Worm (Caenorhabditis elegans): Measurements from ENCODE around the gene sra-28.
A peak's percentile ranks its signal among the peaks of the same experiment; 100 is the strongest.

Gene sra-28

ce11 chrII:6582758-6583157, 9.2 kb upstream of the sra-28 start, which contains the start of gene C56C10.4:
Gene C56C10.4 (plus strand): TSS chrII:6583058.
- TF ChIP-seq drap-1 (GFP tag; optimal IDR thresholded peaks at IDR 0.05) (no peak), nhr-76 (tag; optimal IDR thresholded peaks at IDR 0.05) (no peak), mep-1 (tag; optimal IDR thresholded peaks at IDR 0.05) (no peak), nhr-28 (tag; optimal IDR thresholded peaks at IDR 0.05) (no peak), ceh-39 (tag; optimal IDR thresholded peaks at IDR 0.05) (no peak), nhr-2 (tag; optimal IDR thresholded peaks at IDR 0.05) (no peak), zip-8 (tag; optimal IDR thresholded peaks at IDR 0.05) (no peak), elt-1 (tag; optimal IDR thresholded peaks at IDR 0.05; ENCODE audit: borderline replicate concordance, insufficient read depth) (no peak), lin-32 (GFP tag; optimal IDR thresholded peaks at IDR 0.05) (no peak), ceh-83 (GFP tag; optimal IDR thresholded peaks at IDR 0.05) (no peak), flh-1 (GFP tag; optimal IDR thresholded peaks at IDR 0.05) (no peak), ces-1 (GFP tag; optimal IDR thresholded peaks at IDR 0.05) (no peak), sptf-1 (tag; optimal IDR thresholded peaks at IDR 0.05) (no peak)

- TF ChIP-seq elt-3 (tag; optimal IDR thresholded peaks at IDR 0.05) (no peak), nhr-2 (tag; optimal IDR thresholded peaks at IDR 0.05) (no peak), unc-39 (tag; optimal IDR thresholded peaks at IDR 0.05) (no peak), nhr-76 (tag; optimal IDR thresholded peaks at IDR 0.05) (no peak), ztf-11 (tag; optimal IDR thresholded peaks at IDR 0.05) (no peak), M03D4.4 (tag; optimal IDR thresholded peaks at IDR 0.05) (no peak), zip-8 (tag; optimal IDR thresholded peaks at IDR 0.05) (no peak), mab-5 (tag; optimal IDR thresholded peaks at IDR 0.05) (no peak), flh-1 (GFP tag; optimal IDR thresholded peaks at IDR 0.05) (no peak), mls-2 (tag; optimal IDR thresholded peaks at IDR 0.05) (no peak)
Observed at ce11 chrII:6581236-6581635, 7.7 kb upstream of the sra-28 start, which contains the start of gene C56C10.6. Gene C56C10.6 (minus strand): TSS chrII:6581336.

DNA sequence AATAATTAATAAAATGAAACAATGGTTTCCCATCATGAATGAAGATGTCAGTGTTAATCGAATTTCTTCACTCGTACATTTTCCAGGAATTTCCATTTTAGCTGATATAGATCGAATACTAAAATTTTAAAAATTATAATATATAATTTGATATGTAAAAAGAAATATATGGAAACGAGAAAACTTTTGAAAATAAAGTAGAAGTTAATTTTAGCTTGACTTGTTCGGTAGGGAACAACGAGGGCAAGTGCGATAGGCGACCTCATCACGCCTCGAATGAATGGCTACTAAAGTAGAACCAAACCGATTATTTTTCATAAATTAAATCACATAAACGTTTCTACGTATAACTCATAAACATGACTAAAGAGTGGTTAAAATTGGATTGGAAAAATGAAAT, 4.8 kb upstream of the sra-28 start, which contains the start of gene sra-31:
sra-31 (minus strand) TSS at position 101 of the 400 bp plus-strand sequence.
- no peak for TF ChIP-seq nhr-2 (tag; optimal IDR thresholded peaks at IDR 0.05)
- no peak for TF ChIP-seq unc-39 (tag; optimal IDR thresholded peaks at IDR 0.05)
- TF ChIP-seq pha-4 (tag; optimal IDR thresholded peaks at IDR 0.05) = no peak
- TF ChIP-seq ceh-83 (GFP tag; optimal IDR thresholded peaks at IDR 0.05) = no peak
- TF ChIP-seq snpc-4 (tag; optimal IDR thresholded peaks at IDR 0.05) = no peak

DNA sequence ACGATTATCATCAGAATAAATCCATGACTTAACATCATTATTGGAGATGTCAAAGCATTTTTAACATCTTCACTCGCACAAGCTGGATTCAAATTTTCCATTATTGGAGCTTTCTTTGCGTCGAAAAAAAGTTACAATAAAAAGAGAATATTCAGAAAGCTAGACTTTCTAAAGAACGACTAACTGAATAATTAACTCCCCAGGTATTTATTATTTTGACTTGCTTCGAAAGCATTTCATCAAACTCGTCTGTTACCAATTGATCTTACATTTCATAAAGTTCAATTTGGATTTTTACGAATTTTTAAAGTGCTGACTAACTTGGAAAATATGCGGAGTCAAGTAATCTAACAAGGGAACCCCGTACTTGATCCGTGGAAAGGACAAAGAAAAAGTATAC, 2.1 kb upstream of the sra-28 start, which contains the start of gene sra-29:
sra-29 (minus strand) TSS at position 101 of the 400 bp plus-strand sequence.
- TF ChIP-seq lin-32 (GFP tag; optimal IDR thresholded peaks at IDR 0.05) (no peak), unc-62 (GFP tag; optimal IDR thresholded peaks at IDR 0.05) (no peak), M03D4.4 (tag; optimal IDR thresholded peaks at IDR 0.05) (no peak), ces-1 (GFP tag; optimal IDR thresholded peaks at IDR 0.05) (no peak), ham-2 (GFP tag; optimal IDR thresholded peaks at IDR 0.05) (no peak), zip-8 (tag; optimal IDR thresholded peaks at IDR 0.05) (no peak), nhr-237 (tag; optimal IDR thresholded peaks at IDR 0.05) (no peak), bed-3 (GFP tag; optimal IDR thresholded peaks at IDR 0.05) (no peak), ceh-83 (GFP tag; optimal IDR thresholded peaks at IDR 0.05) (no peak)

- no peak for TF ChIP-seq M03D4.4 (tag; optimal IDR thresholded peaks at IDR 0.05)
- no peak for TF ChIP-seq elt-3 (tag; optimal IDR thresholded peaks at IDR 0.05)
Observed at ce11 chrII:6568707-6569106, 4.9 kb downstream of the sra-28 start, which contains the start of gene sra-27. Gene sra-27 (plus strand): TSS chrII:6569007.

DNA sequence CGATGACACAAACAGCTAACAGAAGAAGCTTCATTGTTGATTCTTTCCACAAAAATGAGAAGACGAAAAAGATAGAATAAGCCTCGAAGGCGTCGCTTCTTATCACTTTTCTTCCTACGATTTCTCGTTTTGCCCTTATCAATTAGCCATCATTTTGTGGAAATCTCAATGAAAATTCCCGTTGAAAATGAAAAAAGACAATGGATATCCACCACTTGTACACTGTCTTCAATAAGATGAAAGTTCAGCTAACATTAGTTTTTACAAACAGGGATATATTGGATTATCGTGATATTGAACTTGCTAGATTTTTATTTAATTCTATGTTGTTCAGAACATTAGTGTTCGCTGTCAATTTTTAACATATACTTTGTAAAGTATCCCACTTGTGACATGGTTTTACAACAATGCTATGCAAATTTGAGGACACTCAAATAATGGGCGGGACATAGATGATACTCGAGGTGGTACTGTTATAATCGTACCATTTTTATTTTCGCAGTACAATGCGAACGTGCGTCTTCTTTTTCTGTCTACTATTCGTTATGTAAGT, 6.9 kb downstream of the sra-28 start, which contains the start of the genes F18C5.5 and F18C5.9:
F18C5.5 (minus strand) TSS at position 101 of the 553 bp plus-strand sequence.
F18C5.9 (plus strand) TSS at position 503 of the 553 bp plus-strand sequence.
- TF ChIP-seq snpc-4 (tag; optimal IDR thresholded peaks at IDR 0.05) (no peak), pha-4 (tag; optimal IDR thresholded peaks at IDR 0.05) (no peak), nhr-76 (tag; optimal IDR thresholded peaks at IDR 0.05) (no peak), mls-2 (tag; optimal IDR thresholded peaks at IDR 0.05) (no peak), mep-1 (tag; optimal IDR thresholded peaks at IDR 0.05) (no peak), ceh-39 (tag; optimal IDR thresholded peaks at IDR 0.05) (no peak)

- TF ChIP-seq ceh-43 (GFP tag; optimal IDR thresholded peaks at IDR 0.05) (peak; percentile 0), unc-120 (tag; optimal IDR thresholded peaks at IDR 0.05; ENCODE audit: poor library complexity, severe bottlenecking) (no peak), hlh-1 (tag; optimal IDR thresholded peaks at IDR 0.05) (no peak), ztf-11 (tag; optimal IDR thresholded peaks at IDR 0.05) (no peak), M03D4.4 (tag; optimal IDR thresholded peaks at IDR 0.05) (no peak), mab-5 (tag; optimal IDR thresholded peaks at IDR 0.05) (no peak), drap-1 (GFP tag; optimal IDR thresholded peaks at IDR 0.05) (peak; percentile 58), nhr-237 (tag; optimal IDR thresholded peaks at IDR 0.05) (no peak), elt-1 (tag; optimal IDR thresholded peaks at IDR 0.05; ENCODE audit: borderline replicate concordance, insufficient read depth) (no peak), lsy-2 (tag; optimal IDR thresholded peaks at IDR 0.05) (no peak), nhr-2 (tag; optimal IDR thresholded peaks at IDR 0.05) (no peak), lin-13 (tag; optimal IDR thresholded peaks at IDR 0.05) (no peak), mep-1 (tag; optimal IDR thresholded peaks at IDR 0.05) (no peak), bed-3 (GFP tag; optimal IDR thresholded peaks at IDR 0.05) (no peak), sptf-1 (tag; optimal IDR thresholded peaks at IDR 0.05) (no peak), ceh-83 (GFP tag; optimal IDR thresholded peaks at IDR 0.05) (peak; percentile 83), tbx-8 (GFP tag; optimal IDR thresholded peaks at IDR 0.05) (no peak), nhr-76 (tag; optimal IDR thresholded peaks at IDR 0.05) (no peak), cnd-1 (tag; optimal IDR thresholded peaks at IDR 0.05) (peak; percentile 55), mls-2 (tag; optimal IDR thresholded peaks at IDR 0.05) (no peak), lin-32 (GFP tag; optimal IDR thresholded peaks at IDR 0.05) (peak; percentile 14), flh-1 (GFP tag; optimal IDR thresholded peaks at IDR 0.05) (peak; percentile 18), ceh-39 (tag; optimal IDR thresholded peaks at IDR 0.05) (no peak), sem-2 (GFP tag; optimal IDR thresholded peaks at IDR 0.05) (peak; percentile 30)
Observed at ce11 chrII:6565077-6565476, 8.5 kb downstream of the sra-28 start, which contains the start of gene mpz-3. Gene mpz-3 (minus strand): TSS chrII:6565396.
